Comparison of ENCODE assay signal across 2 fruit fly cellular contexts in genomic region chr2L:19455723-19456122, dm6.
TF ChIP-seq lines count a peak whose summit lies in the region.

No protein-coding gene starts in this region.

TF ChIP-seq in whole organism, prepupa, 60 proteins besides CTCF, POLR2A, EP300 and RAD21:
- peak; percentile 4 for TF ChIP-seq dsx (GFP tag; optimal IDR thresholded peaks at IDR 0.05; lab: Kevin White, UChicago; ENCODE audit: poor library complexity, severe bottlenecking)
- TF ChIP-seq CG15336 (GFP tag; IDR thresholded peaks at IDR 0.05; lab: Robert Waterston, UW) = no peak
- TF ChIP-seq CG6276 (GFP tag; optimal IDR thresholded peaks at IDR 0.05; lab: Kevin White, UChicago) = no peak
- no peak for TF ChIP-seq fd59A (GFP tag; optimal IDR thresholded peaks at IDR 0.05; lab: Kevin White, UChicago)
TF ChIP-seq in whole organism, prepupa: peak in this region for 1.

TF ChIP-seq in whole organism, wandering third instar larva, 38 proteins besides CTCF, POLR2A, EP300 and RAD21:
- no peak for TF ChIP-seq Rel (GFP tag; optimal IDR thresholded peaks at IDR 0.05; lab: Kevin White, UChicago)
- peak; percentile 93 for TF ChIP-seq Rel (tag; optimal IDR thresholded peaks at IDR 0.05; lab: Kevin White, UChicago)
- TF ChIP-seq jim (GFP tag; optimal IDR thresholded peaks at IDR 0.05; lab: Kevin White, UChicago) = no peak
